In genomic region chrII:15010366-15011235, ce11 we compare ENCODE assay signal across 3 worm cellular contexts.
A peak's percentile ranks its signal among the peaks of the same experiment; 100 is the strongest.
TF ChIP-seq lines count a peak whose summit lies in the region.

TSS of gene Y53F4B.9 (minus strand) at chrII:15010416.
TSS of gene Y53F4B.11 (plus strand) at chrII:15010748.

TF ChIP-seq in whole organism, L1 larva, 84 proteins besides CTCF, POLR2A, EP300 and RAD21 (continued from another document and continues in another):
- TF ChIP-seq isw-1 (GFP tag; IDR thresholded peaks at IDR 0.05; lab: Robert Waterston, UW) (peak; percentile 81), unc-30 (tag; optimal IDR thresholded peaks at IDR 0.05; lab: Kevin White, UChicago) (no peak), Y116A8C.19 (tag; optimal IDR thresholded peaks at IDR 0.05; lab: Kevin White, UChicago; ENCODE audit: borderline replicate concordance) (no peak), egl-13 (tag; optimal IDR thresholded peaks at IDR 0.05; lab: Kevin White, UChicago) (no peak), lir-3 (tag; optimal IDR thresholded peaks at IDR 0.05; lab: Kevin White, UChicago; ENCODE audit: poor library complexity) (no peak), tlp-1 (tag; optimal IDR thresholded peaks at IDR 0.05; lab: Kevin White, UChicago) (no peak), dpl-1 (GFP tag; optimal IDR thresholded peaks at IDR 0.05; lab: Kevin White, UChicago) (peak; percentile 99 to 100 (median 99)), snpc-4 (tag; optimal IDR thresholded peaks at IDR 0.05; lab: Kevin White, UChicago) (peak; percentile 88), ztf-4 (tag; optimal IDR thresholded peaks at IDR 0.05; lab: Kevin White, UChicago) (no peak), nhr-84 (tag; optimal IDR thresholded peaks at IDR 0.05; lab: Kevin White, UChicago) (no peak), nhr-237 (tag; optimal IDR thresholded peaks at IDR 0.05; lab: Kevin White, UChicago) (peak; percentile 53), elt-2 (tag; optimal IDR thresholded peaks at IDR 0.05; lab: Kevin White, UChicago) (peak; percentile 18), ceh-90 (tag; optimal IDR thresholded peaks at IDR 0.05; lab: Kevin White, UChicago) (no peak), mef-2 (tag; optimal IDR thresholded peaks at IDR 0.05; lab: Kevin White, UChicago) (no peak), nhr-11 (tag; optimal IDR thresholded peaks at IDR 0.05; lab: Kevin White, UChicago) (peak; percentile 16), mep-1 (tag; optimal IDR thresholded peaks at IDR 0.05; lab: Kevin White, UChicago) (peak; percentile 71), skn-1 (tag; optimal IDR thresholded peaks at IDR 0.05; lab: Kevin White, UChicago) (peak; percentile 68), hlh-17 (GFP tag; optimal IDR thresholded peaks at IDR 0.05; lab: Kevin White, UChicago; ENCODE audit: borderline replicate concordance) (no peak), unc-130 (tag; optimal IDR thresholded peaks at IDR 0.05; lab: Kevin White, UChicago) (peak; percentile 65), nhr-12 (tag; optimal IDR thresholded peaks at IDR 0.05; lab: Kevin White, UChicago) (no peak), lin-15B (tag; optimal IDR thresholded peaks at IDR 0.05; lab: Kevin White, UChicago) (peak; percentile 85), unc-98 (GFP tag; IDR thresholded peaks at IDR 0.05; lab: Robert Waterston, UW) (no peak), nhr-19 (GFP tag; conservative IDR thresholded peaks at IDR 0.05; lab: Robert Waterston, UW) (peak; percentile 84), nhr-77 (tag; optimal IDR thresholded peaks at IDR 0.05; lab: Kevin White, UChicago) (peak; percentile 94), F16B12.6 (tag; optimal IDR thresholded peaks at IDR 0.05; lab: Kevin White, UChicago) (peak; percentile 70), aha-1 (tag; optimal IDR thresholded peaks at IDR 0.05; lab: Kevin White, UChicago) (no peak), unc-62 (GFP tag; optimal IDR thresholded peaks at IDR 0.05; lab: Kevin White, UChicago) (no peak), unc-86 (tag; optimal IDR thresholded peaks at IDR 0.05; lab: Kevin White, UChicago) (peak; percentile 69), hpl-2 (GFP tag; optimal IDR thresholded peaks at IDR 0.05; lab: Kevin White, UChicago) (no peak), aly-2 (tag; optimal IDR thresholded peaks at IDR 0.05; lab: Kevin White, UChicago) (peak; percentile 82), fkh-10 (GFP tag; optimal IDR thresholded peaks at IDR 0.05; lab: Kevin White, UChicago) (peak; percentile 60), elt-3 (tag; optimal IDR thresholded peaks at IDR 0.05; lab: Kevin White, UChicago) (peak in 3 of 6 experiments; percentile 10 to 69 (median 53)), ztf-11 (tag; optimal IDR thresholded peaks at IDR 0.05; lab: Kevin White, UChicago) (peak in 1 of 2 experiments; percentile 4), sup-37 (GFP tag; optimal IDR thresholded peaks at IDR 0.05; lab: Kevin White, UChicago) (no peak), mab-9 (GFP tag; IDR thresholded peaks at IDR 0.05; lab: Robert Waterston, UW) (peak; percentile 56; the same call in 1 of the 2 replicates), nhr-20 (tag; optimal IDR thresholded peaks at IDR 0.05; lab: Kevin White, UChicago) (peak; percentile 75), nhr-47 (tag; optimal IDR thresholded peaks at IDR 0.05; lab: Kevin White, UChicago) (peak; percentile 88), ceh-63 (GFP tag; optimal IDR thresholded peaks at IDR 0.05; lab: Kevin White, UChicago) (peak; percentile 42), pag-3 (tag; optimal IDR thresholded peaks at IDR 0.05; lab: Kevin White, UChicago; ENCODE audit: borderline replicate concordance, insufficient read depth) (no peak), nhr-28 (tag; optimal IDR thresholded peaks at IDR 0.05; lab: Kevin White, UChicago) (no peak), C34B4.2 (tag; optimal IDR thresholded peaks at IDR 0.05; lab: Kevin White, UChicago) (no peak), lin-39 (tag; optimal IDR thresholded peaks at IDR 0.05; lab: Kevin White, UChicago) (peak; percentile 25), lin-35 (GFP tag; optimal IDR thresholded peaks at IDR 0.05; lab: Kevin White, UChicago) (peak; percentile 100)

TF ChIP-seq in whole organism, L3 larva, 47 proteins besides CTCF, POLR2A, EP300 and RAD21 (continued from another document):
- TF ChIP-seq egl-27 (tag; optimal IDR thresholded peaks at IDR 0.05; lab: Kevin White, UChicago): no peak
- peak; percentile 47 for TF ChIP-seq ceh-82 (tag; optimal IDR thresholded peaks at IDR 0.05; lab: Kevin White, UChicago)
- peak; percentile 88 for TF ChIP-seq pha-4 (tag; optimal IDR thresholded peaks at IDR 0.05; lab: Kevin White, UChicago)
- TF ChIP-seq elt-2 (tag; optimal IDR thresholded peaks at IDR 0.05; lab: Kevin White, UChicago): peak; percentile 18
- TF ChIP-seq egl-5 (tag; optimal IDR thresholded peaks at IDR 0.05; lab: Kevin White, UChicago): peak; percentile 55
- no peak for TF ChIP-seq unc-39 (tag; optimal IDR thresholded peaks at IDR 0.05; lab: Kevin White, UChicago)
- peak; percentile 26 for TF ChIP-seq lsy-12 (tag; optimal IDR thresholded peaks at IDR 0.05; lab: Kevin White, UChicago)
- TF ChIP-seq nhr-11 (tag; optimal IDR thresholded peaks at IDR 0.05; lab: Kevin White, UChicago): no peak

TF ChIP-seq in whole organism, young adult, 124 proteins besides CTCF, POLR2A, EP300 and RAD21 (continued from another document):
- TF ChIP-seq nfyb-1 (GFP tag; IDR thresholded peaks at IDR 0.05; lab: Robert Waterston, UW) (no peak; the same call in 1 of the 2 replicates), akir-1 (GFP tag; optimal IDR thresholded peaks at IDR 0.05; lab: Kevin White, UChicago) (no peak), hrde-1 (tag; optimal IDR thresholded peaks at IDR 0.05; lab: Kevin White, UChicago; ENCODE audit: borderline replicate concordance) (no peak), F33H1.4 (GFP tag; IDR thresholded peaks at IDR 0.05; lab: Robert Waterston, UW) (peak; percentile 88), mes-4 (tag; optimal IDR thresholded peaks at IDR 0.05; lab: Kevin White, UChicago) (no peak), rec-8 (tag; optimal IDR thresholded peaks at IDR 0.05; lab: Kevin White, UChicago) (no peak), pha-4 (tag; optimal IDR thresholded peaks at IDR 0.05; lab: Kevin White, UChicago) (peak; percentile 15), dpff-1 (tag; optimal IDR thresholded peaks at IDR 0.05; lab: Kevin White, UChicago) (no peak), unc-130 (GFP tag; optimal IDR thresholded peaks at IDR 0.05; lab: Kevin White, UChicago) (peak; percentile 86), F22D6.2 (tag; optimal IDR thresholded peaks at IDR 0.05; lab: Kevin White, UChicago) (no peak), cebp-2 (GFP tag; IDR thresholded peaks at IDR 0.05; lab: Robert Waterston, UW) (no peak), egl-18 (GFP tag; IDR thresholded peaks at IDR 0.05; lab: Robert Waterston, UW) (0 out of 2 replicates have a peak, but pooled peaks have one; percentile 21), F52B5.7 (tag; optimal IDR thresholded peaks at IDR 0.05; lab: Kevin White, UChicago) (no peak), atf-7 (tag; optimal IDR thresholded peaks at IDR 0.05; lab: Kevin White, UChicago) (no peak), zim-3 (tag; optimal IDR thresholded peaks at IDR 0.05; lab: Kevin White, UChicago) (no peak), egl-44 (GFP tag; IDR thresholded peaks at IDR 0.05; lab: Robert Waterston, UW) (no peak), dpl-1 (GFP tag; optimal IDR thresholded peaks at IDR 0.05; lab: Kevin White, UChicago) (peak; percentile 99), snpc-1.3 (tag; optimal IDR thresholded peaks at IDR 0.05; lab: Kevin White, UChicago; ENCODE audit: insufficient read depth) (peak; percentile 23), somi-1 (GFP tag; optimal IDR thresholded peaks at IDR 0.05; lab: Kevin White, UChicago) (no peak), egrh-3 (GFP tag; IDR thresholded peaks at IDR 0.05; lab: Robert Waterston, UW) (peak; percentile 32; the same call in 1 of the 2 replicates), B0035.1 (tag; optimal IDR thresholded peaks at IDR 0.05; lab: Kevin White, UChicago) (no peak), nfya-1 (tag; optimal IDR thresholded peaks at IDR 0.05; lab: Kevin White, UChicago; ENCODE audit: borderline replicate concordance, insufficient read depth) (no peak), sptf-2 (GFP tag; optimal IDR thresholded peaks at IDR 0.05; lab: Kevin White, UChicago) (no peak), B0261.1 (tag; optimal IDR thresholded peaks at IDR 0.05; lab: Kevin White, UChicago) (peak; percentile 13), nhr-179 (tag; optimal IDR thresholded peaks at IDR 0.05; lab: Kevin White, UChicago) (no peak), ztf-28 (GFP tag; IDR thresholded peaks at IDR 0.05; lab: Robert Waterston, UW) (peak; percentile 75; the same call in 1 of the 2 replicates), snpc-1.1 (tag; optimal IDR thresholded peaks at IDR 0.05; lab: Kevin White, UChicago; ENCODE audit: insufficient read depth) (peak; percentile 66), madf-3 (GFP tag; IDR thresholded peaks at IDR 0.05; lab: Robert Waterston, UW) (peak; percentile 94), ccch-3 (GFP tag; optimal IDR thresholded peaks at IDR 0.05; lab: Kevin White, UChicago) (no peak), C06A6.2 (GFP tag; conservative IDR thresholded peaks at IDR 0.05; lab: Robert Waterston, UW) (no peak), him-1 (tag; optimal IDR thresholded peaks at IDR 0.05; lab: Kevin White, UChicago) (peak; percentile 55), F49E8.2 (tag; optimal IDR thresholded peaks at IDR 0.05; lab: Kevin White, UChicago; ENCODE audit: insufficient read depth) (peak; percentile 88), lsy-27 (tag; optimal IDR thresholded peaks at IDR 0.05; lab: Kevin White, UChicago; ENCODE audit: borderline replicate concordance, insufficient read depth) (no peak), C17E4.6 (GFP tag; IDR thresholded peaks at IDR 0.05; lab: Robert Waterston, UW) (peak; percentile 73; the same call in 1 of the 2 replicates), madf-10 (tag; optimal IDR thresholded peaks at IDR 0.05; lab: Kevin White, UChicago) (no peak), ztf-6 (GFP tag; IDR thresholded peaks at IDR 0.05; lab: Robert Waterston, UW) (no peak), xnd-1 (tag; optimal IDR thresholded peaks at IDR 0.05; lab: Kevin White, UChicago) (peak; percentile 94), F10E7.11 (tag; optimal IDR thresholded peaks at IDR 0.05; lab: Kevin White, UChicago) (no peak), bed-2 (GFP tag; IDR thresholded peaks at IDR 0.05; lab: Robert Waterston, UW) (0 out of 2 replicates have a peak, but pooled peaks have one; percentile 49), snpc-3.4 (tag; optimal IDR thresholded peaks at IDR 0.05; lab: Kevin White, UChicago) (peak; percentile 87), ztf-25 (GFP tag; IDR thresholded peaks at IDR 0.05; lab: Robert Waterston, UW) (0 out of 2 replicates have a peak, but pooled peaks have one; percentile 31), hlh-12 (tag; optimal IDR thresholded peaks at IDR 0.05; lab: Kevin White, UChicago) (no peak), sea-2 (GFP tag; IDR thresholded peaks at IDR 0.05; lab: Robert Waterston, UW) (no peak), ZK185.1 (tag; optimal IDR thresholded peaks at IDR 0.05; lab: Kevin White, UChicago; ENCODE audit: poor library complexity, severe bottlenecking) (no peak), nhr-80 (tag; optimal IDR thresholded peaks at IDR 0.05; lab: Kevin White, UChicago) (no peak), K12H6.12 (tag; optimal IDR thresholded peaks at IDR 0.05; lab: Kevin White, UChicago) (no peak), nfya-2 (GFP tag; IDR thresholded peaks at IDR 0.05; lab: Robert Waterston, UW) (no peak), chd-7 (tag; optimal IDR thresholded peaks at IDR 0.05; lab: Kevin White, UChicago) (no peak), mcd-1 (GFP tag; IDR thresholded peaks at IDR 0.05; lab: Robert Waterston, UW) (peak; percentile 98), tbx-9 (tag; optimal IDR thresholded peaks at IDR 0.05; lab: Kevin White, UChicago; ENCODE audit: borderline replicate concordance) (no peak), ama-1 (optimal IDR thresholded peaks at IDR 0.05; lab: Kevin White, UChicago) (no peak), ama-1 (GFP tag; optimal IDR thresholded peaks at IDR 0.05; lab: Kevin White, UChicago) (no peak), mxl-1 (tag; optimal IDR thresholded peaks at IDR 0.05; lab: Kevin White, UChicago) (no peak), lin-54 (GFP tag; optimal IDR thresholded peaks at IDR 0.05; lab: Kevin White, UChicago) (peak; percentile 100), T26A5.8 (tag; optimal IDR thresholded peaks at IDR 0.05; lab: Kevin White, UChicago) (no peak), nhr-120 (GFP tag; IDR thresholded peaks at IDR 0.05; lab: Robert Waterston, UW) (no peak), zfh-2 (GFP tag; conservative IDR thresholded peaks at IDR 0.05; lab: Robert Waterston, UW) (peak; percentile 66; the same call in 1 of the 2 replicates), B0336.3 (GFP tag; IDR thresholded peaks at IDR 0.05; lab: Robert Waterston, UW) (peak; percentile 92), ztf-22 (GFP tag; optimal IDR thresholded peaks at IDR 0.05; lab: Kevin White, UChicago) (no peak), ceh-58 (GFP tag; IDR thresholded peaks at IDR 0.05; lab: Robert Waterston, UW) (no peak), F57C9.4 (tag; optimal IDR thresholded peaks at IDR 0.05; lab: Kevin White, UChicago) (no peak), efl-1 (GFP tag; optimal IDR thresholded peaks at IDR 0.05; lab: Kevin White, UChicago) (peak; percentile 100), F55B11.4 (tag; optimal IDR thresholded peaks at IDR 0.05; lab: Kevin White, UChicago; ENCODE audit: borderline replicate concordance, insufficient read depth) (no peak), ceh-27 (GFP tag; optimal IDR thresholded peaks at IDR 0.05; lab: Kevin White, UChicago) (peak; percentile 67), madf-8 (GFP tag; conservative IDR thresholded peaks at IDR 0.05; lab: Robert Waterston, UW) (peak; percentile 97), ceh-100 (GFP tag; IDR thresholded peaks at IDR 0.05; lab: Robert Waterston, UW) (peak; percentile 88), athp-1 (tag; optimal IDR thresholded peaks at IDR 0.05; lab: Kevin White, UChicago) (peak; percentile 69), ets-4 (GFP tag; optimal IDR thresholded peaks at IDR 0.05; lab: Kevin White, UChicago) (no peak), attf-3 (GFP tag; conservative IDR thresholded peaks at IDR 0.05; lab: Robert Waterston, UW) (peak; percentile 82), tlf-1 (GFP tag; optimal IDR thresholded peaks at IDR 0.05; lab: Kevin White, UChicago) (peak; percentile 90), attf-6 (GFP tag; IDR thresholded peaks at IDR 0.05; lab: Robert Waterston, UW) (peak; percentile 81), sdz-38 (tag; optimal IDR thresholded peaks at IDR 0.05; lab: Kevin White, UChicago) (no peak), hsf-1 (GFP tag; IDR thresholded peaks at IDR 0.05; lab: Robert Waterston, UW) (peak; percentile 94), Y79H2A.3 (GFP tag; conservative IDR thresholded peaks at IDR 0.05; lab: Robert Waterston, UW) (0 out of 2 replicates have a peak, but pooled peaks have one; percentile 13), dox-1 (GFP tag; IDR thresholded peaks at IDR 0.05; lab: Robert Waterston, UW) (peak; percentile 95), die-1 (tag; optimal IDR thresholded peaks at IDR 0.05; lab: Kevin White, UChicago) (no peak), cebp-1 (GFP tag; IDR thresholded peaks at IDR 0.05; lab: Robert Waterston, UW) (peak; percentile 65), cebp-1 (tag; optimal IDR thresholded peaks at IDR 0.05; lab: Kevin White, UChicago) (peak; percentile 61), let-526 (GFP tag; IDR thresholded peaks at IDR 0.05; lab: Robert Waterston, UW) (no peak), K11D2.4 (GFP tag; IDR thresholded peaks at IDR 0.05; lab: Robert Waterston, UW) (0 out of 2 replicates have a peak, but pooled peaks have one; percentile 40), madf-6 (GFP tag; IDR thresholded peaks at IDR 0.05; lab: Robert Waterston, UW) (peak; percentile 99)
